Fruit fly (Drosophila melanogaster): ENCODE measurements around the gene bif.

bif gene

dm6 chrX:11628986-11629571, 49.7 kb upstream of the bif start (continued):
- TF ChIP-seq CG14965 (GFP tag; optimal IDR thresholded peaks at IDR 0.05; ENCODE audit: borderline replicate concordance) (no peak), Chrac-16 (GFP tag; optimal IDR thresholded peaks at IDR 0.05) (peak; percentile 46), CG15073 (GFP tag; optimal IDR thresholded peaks at IDR 0.05) (no peak), CG15514 (GFP tag; optimal IDR thresholded peaks at IDR 0.05) (no peak), bowl (GFP tag; IDR thresholded peaks at IDR 0.05) (no peak), az2 (GFP tag; optimal IDR thresholded peaks at IDR 0.05) (peak; percentile 64), h (optimal IDR thresholded peaks at IDR 0.05) (no peak), rib (GFP tag; IDR thresholded peaks at IDR 0.05) (no peak), salm (tag; optimal IDR thresholded peaks at IDR 0.05) (no peak), klu (GFP tag; IDR thresholded peaks at IDR 0.05) (no peak), CG16863 (GFP tag; optimal IDR thresholded peaks at IDR 0.05) (peak; percentile 33), Dip2 (GFP tag; IDR thresholded peaks at IDR 0.05) (no peak), Abd-B (GFP tag; optimal IDR thresholded peaks at IDR 0.05) (peak; percentile 33), sqz (GFP tag; optimal IDR thresholded peaks at IDR 0.05) (peak; percentile 46), CG7928 (GFP tag; optimal IDR thresholded peaks at IDR 0.05) (no peak), CG4328 (GFP tag; optimal IDR thresholded peaks at IDR 0.05) (no peak), pan (optimal IDR thresholded peaks at IDR 0.05) (no peak), pan (GFP tag; optimal IDR thresholded peaks at IDR 0.05 in 1 of 2, IDR thresholded peaks at IDR 0.05 in 1 of 2) (peak in 1 of 2 experiments; percentile 64), ato (GFP tag; IDR thresholded peaks at IDR 0.05; ENCODE audit: partially characterized antibody) (no peak), CG10321 (GFP tag; IDR thresholded peaks at IDR 0.05) (no peak), sug (tag; optimal IDR thresholded peaks at IDR 0.05) (no peak), jumu (GFP tag; optimal IDR thresholded peaks at IDR 0.05) (no peak), Gug (GFP tag; IDR thresholded peaks at IDR 0.05) (0 out of 4 replicates have a peak, but pooled peaks have one; percentile 43), CG10565 (GFP tag; optimal IDR thresholded peaks at IDR 0.05) (no peak), HHEX (GFP tag; optimal IDR thresholded peaks at IDR 0.05) (peak; percentile 33), NFAT (GFP tag; IDR thresholded peaks at IDR 0.05) (no peak), odd (GFP tag; optimal IDR thresholded peaks at IDR 0.05) (peak; percentile 24), CG10366 (GFP tag; IDR thresholded peaks at IDR 0.05) (peak; percentile 19; the same call in 1 of the 2 replicates), row (GFP tag; IDR thresholded peaks at IDR 0.05) (peak; percentile 77), z (GFP tag; IDR thresholded peaks at IDR 0.05) (no peak), GATAe (GFP tag; conservative IDR thresholded peaks at IDR 0.05) (no peak), crc (GFP tag; optimal IDR thresholded peaks at IDR 0.05) (no peak), bab2 (GFP tag; optimal IDR thresholded peaks at IDR 0.05) (peak; percentile 46), CG17186 (GFP tag; optimal IDR thresholded peaks at IDR 0.05) (no peak), CG6791 (GFP tag; IDR thresholded peaks at IDR 0.05; ENCODE audit: partially characterized antibody) (no peak), lilli (GFP tag; optimal IDR thresholded peaks at IDR 0.05) (peak; percentile 44), BEAF-32 (GFP tag; optimal IDR thresholded peaks at IDR 0.05) (no peak), CG17385 (GFP tag; optimal IDR thresholded peaks at IDR 0.05) (peak; percentile 37), CG10543 (GFP tag; optimal IDR thresholded peaks at IDR 0.05) (no peak), mld (GFP tag; IDR thresholded peaks at IDR 0.05; ENCODE audit: partially characterized antibody) (no peak), CG43689 (GFP tag; IDR thresholded peaks at IDR 0.05) (0 out of 2 replicates have a peak, but pooled peaks have one; percentile 5), CG1024 (GFP tag; IDR thresholded peaks at IDR 0.05) (peak; percentile 43; the same call in 1 of the 2 replicates), abd-A (tag; optimal IDR thresholded peaks at IDR 0.05) (no peak), Gsc (GFP tag; IDR thresholded peaks at IDR 0.05) (no peak), CG9437 (GFP tag; optimal IDR thresholded peaks at IDR 0.05) (no peak), CG1832 (GFP tag; optimal IDR thresholded peaks at IDR 0.05) (no peak), Asciz (GFP tag; optimal IDR thresholded peaks at IDR 0.05) (peak; percentile 45), HLH4C (GFP tag; IDR thresholded peaks at IDR 0.05; ENCODE audit: partially characterized antibody) (no peak), zfh2 (GFP tag; optimal IDR thresholded peaks at IDR 0.05) (no peak), gcm2 (GFP tag; optimal IDR thresholded peaks at IDR 0.05) (no peak), Lim3 (GFP tag; IDR thresholded peaks at IDR 0.05) (no peak)

Measured in whole organism, embryonic.